Worm (Caenorhabditis elegans): ENCODE data around the gene R05A10.6.

DNA sequence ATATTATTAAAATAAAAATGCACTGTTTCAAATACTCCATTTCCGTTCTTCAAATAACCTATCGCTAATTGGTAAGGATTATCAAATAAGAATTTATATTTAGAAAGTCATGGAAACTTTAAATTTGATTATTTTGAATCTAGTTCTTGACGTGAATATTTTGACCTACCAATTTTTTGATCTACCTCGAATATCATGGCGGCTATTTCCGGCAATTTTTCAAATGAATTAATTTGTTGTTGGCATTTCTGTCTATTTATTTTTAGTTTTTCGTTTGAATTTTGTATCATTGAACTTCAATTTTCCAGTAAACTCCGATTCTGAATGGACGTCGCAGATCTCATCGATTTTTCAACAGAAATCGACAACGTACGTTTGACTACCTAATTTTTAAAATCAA is 37.6 kb downstream of the R05A10.6 start, which contains the start of gene F02H6.3:
- TF ChIP-seq ama-1 (optimal IDR thresholded peaks at IDR 0.05) (no peak), hnd-1 (tag; optimal IDR thresholded peaks at IDR 0.05) (no peak), hmbx-1 (tag; optimal IDR thresholded peaks at IDR 0.05) (no peak), hmg-4 (GFP tag; optimal IDR thresholded peaks at IDR 0.05) (no peak), tra-4 (tag; optimal IDR thresholded peaks at IDR 0.05) (no peak), flt-1 (GFP tag; IDR thresholded peaks at IDR 0.05) (no peak), pes-1 (GFP tag; IDR thresholded peaks at IDR 0.05) (no peak), ceh-36 (tag; optimal IDR thresholded peaks at IDR 0.05) (no peak), tbx-37 (GFP tag; conservative IDR thresholded peaks at IDR 0.05) (no peak)

Data from whole organism, early embryonic.